Worm (Caenorhabditis elegans) whole organism, L3 larva: ENCODE data around the gene tpa-1.

ENCODE experiments used
- aly-2 ChIP-seq: fragments of 150-350 bp; optimal IDR thresholded peaks from 2 replicates; lab custom pipeline; 2014; ENCODE audit warnings: missing biosample characterization, missing genetic modification characterization
- ceh-16 ChIP-seq: sonication (generic microtip); optimal IDR thresholded peaks from 2 replicates; lab custom pipeline; 2017; ENCODE audit warnings: missing biosample characterization, missing genetic modification characterization
- ceh-28 ChIP-seq: fragments of 150-350 bp; optimal IDR thresholded peaks from 2 replicates; lab custom pipeline; 2014; ENCODE audit warnings: missing biosample characterization, missing genetic modification reagents, missing genetic modification characterization
- daf-12 ChIP-seq: fragments of 150-350 bp; optimal IDR thresholded peaks from 2 replicates; lab custom pipeline; 2014; ENCODE audit warnings: missing biosample characterization, missing genetic modification reagents, missing genetic modification characterization
- egl-27 ChIP-seq: sonication (generic microtip); optimal IDR thresholded peaks from 4 replicates; lab custom pipeline; 2017; ENCODE audit warnings: missing biosample characterization, missing genetic modification reagents, missing genetic modification characterization
- elt-1 ChIP-seq: fragments of 150-350 bp; optimal IDR thresholded peaks from 2 replicates; lab custom pipeline; 2014; ENCODE audit warnings: missing biosample characterization, missing genetic modification characterization
- lin-39 ChIP-seq: fragments of 150-350 bp; optimal IDR thresholded peaks from 2 replicates; lab custom pipeline; 2018; ENCODE audit warnings: missing biosample characterization, missing genetic modification reagents, missing genetic modification characterization
- nhr-11 ChIP-seq: fragments of 150-350 bp; optimal IDR thresholded peaks from 2 replicates; lab custom pipeline; 2014; ENCODE audit warnings: missing biosample characterization, missing genetic modification characterization
- nhr-12 ChIP-seq: fragments of 150-350 bp; optimal IDR thresholded peaks from 2 replicates; lab custom pipeline; 2014; ENCODE audit warnings: missing biosample characterization, missing genetic modification characterization
- nhr-23 ChIP-seq: fragments of 150-350 bp; optimal IDR thresholded peaks from 2 replicates; lab custom pipeline; 2014; ENCODE audit warnings: missing biosample characterization, missing genetic modification reagents, missing genetic modification characterization
- nhr-237 ChIP-seq: fragments of 150-350 bp; optimal IDR thresholded peaks from 2 replicates; lab custom pipeline; 2014; ENCODE audit warnings: missing biosample characterization, missing genetic modification characterization
- skn-1 ChIP-seq: fragments of 150-350 bp; optimal IDR thresholded peaks from 2 replicates; lab custom pipeline; 2014; ENCODE audit warnings: missing biosample characterization, missing genetic modification characterization
- snpc-4 ChIP-seq: fragments of 150-350 bp; optimal IDR thresholded peaks from 2 replicates; lab custom pipeline; 2014; ENCODE audit warnings: missing biosample characterization, missing genetic modification characterization
- ztf-11 ChIP-seq: fragments of 150-350 bp; optimal IDR thresholded peaks from 2 replicates; lab custom pipeline; 2014; ENCODE audit warnings: missing biosample characterization, missing genetic modification characterization

DNA sequence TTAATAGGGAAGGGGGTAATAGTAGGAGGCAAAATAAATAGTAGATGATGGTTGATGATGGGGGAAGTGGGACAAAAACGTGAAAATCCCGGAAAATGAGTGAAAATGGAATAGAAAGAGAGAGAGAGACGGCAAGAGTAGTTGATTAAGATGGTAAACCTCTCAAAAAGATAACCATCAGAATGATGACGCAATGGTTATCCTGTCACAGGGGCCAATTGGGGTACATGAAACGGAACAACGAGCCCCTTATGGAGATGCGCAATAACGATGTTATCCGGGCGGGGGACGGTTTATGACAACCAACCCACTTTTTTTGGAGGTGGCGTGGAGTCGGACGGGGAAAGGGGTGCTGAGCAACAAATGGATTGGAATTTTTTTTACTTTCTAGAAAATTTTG lies 58.0 kb downstream of the tpa-1 start:
- TF ChIP-seq nhr-237 (tag; lab: Kevin White, UChicago) (no peak), ceh-16 (no peak), ztf-11 (tag; lab: Kevin White, UChicago) (no peak), elt-1 (tag; lab: Kevin White, UChicago) (no peak), aly-2 (tag; lab: Kevin White, UChicago) (no peak), lin-39 (tag; lab: Kevin White, UChicago) (no peak), daf-12 (tag; lab: Kevin White, UChicago) (no peak), ceh-28 (no peak), egl-27 (tag; lab: Kevin White, UChicago) (no peak), nhr-12 (tag; lab: Kevin White, UChicago) (no peak), nhr-23 (tag; lab: Kevin White, UChicago) (no peak), snpc-4 (tag; lab: Kevin White, UChicago) (no peak), skn-1 (tag; lab: Kevin White, UChicago) (no peak), nhr-11 (no peak)
